Fruit fly (Drosophila melanogaster): ENCODE data around the gene zpg.

The zpg gene

DNA sequence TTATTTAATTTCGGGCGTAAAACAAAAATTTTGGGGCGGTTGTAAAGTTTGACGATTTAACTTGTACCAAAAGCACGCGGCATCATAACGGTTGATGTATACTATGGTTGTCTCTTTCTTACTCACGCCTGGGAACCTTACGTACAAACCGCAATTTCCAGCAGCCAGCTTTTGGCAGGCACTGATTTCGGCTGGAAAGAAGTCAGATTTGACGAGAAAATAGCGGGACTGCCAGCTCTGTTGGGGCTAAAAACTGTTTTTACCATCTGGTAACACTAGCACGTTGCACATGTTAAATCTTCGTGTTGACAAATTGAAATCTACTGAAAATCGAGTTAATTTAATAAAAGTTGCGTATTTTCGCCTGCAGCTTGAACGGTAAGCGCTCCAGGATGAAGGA, at the start of gene zpg:
Gene zpg, minus strand, starts transcription at position 108 of the 400 bp plus-strand sequence.
- TF ChIP-seq eyg (GFP tag; optimal IDR thresholded peaks at IDR 0.05), result no peak
- peak; percentile 79 for TF ChIP-seq sens (GFP tag)
- peak; percentile 7 for TF ChIP-seq CG31365 (tag; optimal IDR thresholded peaks at IDR 0.05)
- peak; percentile 37; the same call in 1 of the 2 replicates for TF ChIP-seq inv (GFP tag; IDR thresholded peaks at IDR 0.05; ENCODE audit: partially characterized antibody)
- TF ChIP-seq Pdp1 (GFP tag; optimal IDR thresholded peaks at IDR 0.05), result no peak
- peak; percentile 96 for TF ChIP-seq CG10321 (GFP tag; IDR thresholded peaks at IDR 0.05)
- TF ChIP-seq zfh1 (GFP tag; IDR thresholded peaks at IDR 0.05), result 0 out of 3 replicates have a peak, but pooled peaks have one; percentile 17
- TF ChIP-seq CG42726 (GFP tag; IDR thresholded peaks at IDR 0.05; ENCODE audit: partially characterized antibody), result peak; percentile 67; the same call in 1 of the 2 replicates
- TF ChIP-seq tin (GFP tag; optimal IDR thresholded peaks at IDR 0.05), result no peak
- TF ChIP-seq CG17186 (GFP tag; optimal IDR thresholded peaks at IDR 0.05), result peak; percentile 39
- TF ChIP-seq dati (GFP tag; IDR thresholded peaks at IDR 0.05), result no peak
- peak; percentile 34; the same call in 1 of the 2 replicates for TF ChIP-seq unc-4 (GFP tag; IDR thresholded peaks at IDR 0.05; ENCODE audit: partially characterized antibody)
- TF ChIP-seq fd96Cb (tag; optimal IDR thresholded peaks at IDR 0.05), result no peak
- no peak for TF ChIP-seq Sox100B (GFP tag; optimal IDR thresholded peaks at IDR 0.05)
- no peak for TF ChIP-seq Bdp1 (GFP tag; optimal IDR thresholded peaks at IDR 0.05)
- TF ChIP-seq Nf-YB (GFP tag; optimal IDR thresholded peaks at IDR 0.05), result no peak
- no peak for TF ChIP-seq exex (tag; optimal IDR thresholded peaks at IDR 0.05)
- TF ChIP-seq CG34422 (GFP tag; IDR thresholded peaks at IDR 0.05), result peak; percentile 65; the same call in 2 of the 3 replicates
- TF ChIP-seq CG1792 (GFP tag; optimal IDR thresholded peaks at IDR 0.05), result no peak
- no peak for TF ChIP-seq CG6854 (GFP tag; optimal IDR thresholded peaks at IDR 0.05)
- TF ChIP-seq nmo (GFP tag; optimal IDR thresholded peaks at IDR 0.05), result peak; percentile 71
- peak; percentile 69; the same call in 1 of the 2 replicates for TF ChIP-seq Bgb (GFP tag; IDR thresholded peaks at IDR 0.05; ENCODE audit: partially characterized antibody)
- no peak for TF ChIP-seq CG30403 (GFP tag; optimal IDR thresholded peaks at IDR 0.05)
- peak; percentile 90 for TF ChIP-seq hkb (optimal IDR thresholded peaks at IDR 0.05)
- no peak; the same call in 1 of the 2 replicates for TF ChIP-seq hkb (GFP tag; IDR thresholded peaks at IDR 0.05)
- no peak for TF ChIP-seq CG4404 (GFP tag; IDR thresholded peaks at IDR 0.05)
- TF ChIP-seq H15 (GFP tag; IDR thresholded peaks at IDR 0.05), result no peak
- TF ChIP-seq CG10209 (GFP tag; optimal IDR thresholded peaks at IDR 0.05), result no peak
- TF ChIP-seq al (GFP tag; IDR thresholded peaks at IDR 0.05), result no peak
- TF ChIP-seq CG7271 (tag; optimal IDR thresholded peaks at IDR 0.05), result no peak
- TF ChIP-seq CG8089 (GFP tag; optimal IDR thresholded peaks at IDR 0.05), result no peak
- no peak for TF ChIP-seq CG3726 (GFP tag; IDR thresholded peaks at IDR 0.05)
- TF ChIP-seq Max (GFP tag; optimal IDR thresholded peaks at IDR 0.05), result peak; percentile 85
- peak; percentile 96 for TF ChIP-seq Myb (GFP tag; optimal IDR thresholded peaks at IDR 0.05)
- no peak for TF ChIP-seq CG10565 (GFP tag; optimal IDR thresholded peaks at IDR 0.05)
- TF ChIP-seq CG14441 (GFP tag; IDR thresholded peaks at IDR 0.05), result no peak
- no peak for TF ChIP-seq ro (GFP tag; IDR thresholded peaks at IDR 0.05)
- no peak for TF ChIP-seq Atf-2 (GFP tag; optimal IDR thresholded peaks at IDR 0.05)
- no peak for TF ChIP-seq Eip74EF (GFP tag; optimal IDR thresholded peaks at IDR 0.05)
- TF ChIP-seq CG1529 (GFP tag; optimal IDR thresholded peaks at IDR 0.05), result no peak
- peak; percentile 62 for TF ChIP-seq CoRest (tag; optimal IDR thresholded peaks at IDR 0.05)
- TF ChIP-seq Vsx1 (GFP tag; optimal IDR thresholded peaks at IDR 0.05), result no peak
- TF ChIP-seq bbx (GFP tag; IDR thresholded peaks at IDR 0.05; ENCODE audit: partially characterized antibody), result peak; percentile 53; the same call in 1 of the 2 replicates
- peak; percentile 7 for TF ChIP-seq CG9817 (tag; optimal IDR thresholded peaks at IDR 0.05)
- TF ChIP-seq danr (GFP tag; IDR thresholded peaks at IDR 0.05), result no peak
- TF ChIP-seq CG18619 (GFP tag; optimal IDR thresholded peaks at IDR 0.05), result no peak
- TF ChIP-seq Gsc (GFP tag; IDR thresholded peaks at IDR 0.05), result no peak
- TF ChIP-seq Lhr (GFP tag; optimal IDR thresholded peaks at IDR 0.05), result peak; percentile 90
- no peak for TF ChIP-seq CG10431 (GFP tag; optimal IDR thresholded peaks at IDR 0.05)
- TF ChIP-seq CG17802 (tag; optimal IDR thresholded peaks at IDR 0.05), result no peak
- peak; percentile 61 for TF ChIP-seq CG10462 (GFP tag; optimal IDR thresholded peaks at IDR 0.05)

Measured in whole organism, embryonic.